Worm (Caenorhabditis elegans): ENCODE data around the gene ntc-1.

DNA sequence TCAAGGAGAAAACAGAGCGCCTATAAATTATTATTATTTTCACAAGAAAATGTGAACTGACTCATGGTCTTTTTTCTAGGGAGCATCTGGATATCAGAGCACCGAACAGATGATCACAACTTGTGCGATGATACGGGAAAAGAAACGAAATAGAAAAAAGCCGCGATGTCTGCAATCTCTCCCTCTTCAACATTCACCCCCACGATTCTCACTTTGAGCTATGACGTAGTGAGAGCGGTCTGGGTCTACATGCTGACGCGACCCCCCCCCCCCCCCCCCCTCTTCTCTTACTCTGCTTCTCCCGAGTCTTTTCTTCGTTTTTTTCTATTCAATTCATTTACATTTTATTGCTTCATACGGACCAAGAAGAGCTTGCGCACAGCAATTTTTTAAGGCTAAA lies 33.7 kb downstream of the ntc-1 start:
- no peak for TF ChIP-seq nhr-12 (tag; optimal IDR thresholded peaks at IDR 0.05)
- no peak for TF ChIP-seq fkh-10 (GFP tag; optimal IDR thresholded peaks at IDR 0.05)
- no peak for TF ChIP-seq snpc-4 (tag; optimal IDR thresholded peaks at IDR 0.05)
- no peak for TF ChIP-seq unc-39 (tag; optimal IDR thresholded peaks at IDR 0.05)
- TF ChIP-seq ceh-82 (tag; optimal IDR thresholded peaks at IDR 0.05): no peak
